Fruit fly (Drosophila melanogaster) whole organism, embryonic: ENCODE results near the gene CG32845.
A peak's percentile ranks its signal among the peaks of the same experiment; 100 is the strongest.

Source experiments
- Abd-B ChIP-seq: fragments of 200-800 bp; sonication (Bioruptor generic); optimal IDR thresholded peaks from 2 replicates; lab custom pipeline; 2018; ENCODE audit warnings: missing biosample characterization, mild to moderate bottlenecking, missing genetic modification characterization, moderate library complexity
- Awh ChIP-seq: fragments of 200-800 bp; sonication (Bioruptor generic); IDR thresholded peaks from 2 replicates; pipeline ENCODE4, ENCODE4 v1.3.6; 2022; ENCODE audit warnings: missing biosample characterization, missing genetic modification characterization
- CG15479 ChIP-seq: fragments of 200-800 bp; sonication (Bioruptor generic); optimal IDR thresholded peaks from 3 replicates; lab custom pipeline; 2019; ENCODE audit warnings: missing biosample characterization, mild to moderate bottlenecking, missing genetic modification characterization, moderate library complexity
- CG31388 ChIP-seq: fragments of 200-800 bp; sonication (Bioruptor generic); optimal IDR thresholded peaks from 2 replicates; lab custom pipeline; 2016; ENCODE audit warnings: missing biosample characterization, missing genetic modification characterization
- CG32532 ChIP-seq: fragments of 200-800 bp; sonication (Bioruptor generic); IDR thresholded peaks from 2 replicates; pipeline ENCODE4 v1.3.6; 2022; ENCODE audit warnings: missing biosample characterization, missing genetic modification characterization
- CG7963 ChIP-seq: fragments of 200-800 bp; sonication (Bioruptor generic); IDR thresholded peaks from 3 replicates; pipeline ENCODE4 v1.3.6; 2022; ENCODE audit warnings: missing biosample characterization, missing genetic modification characterization; ENCODE audit not compliant: partially characterized antibody
- Dref ChIP-seq: fragments of 200-800 bp; sonication (Bioruptor generic); IDR thresholded peaks from 2 replicates; pipeline ENCODE4 v1.3.6; 2022; ENCODE audit warnings: missing biosample characterization, missing genetic modification characterization
- crp ChIP-seq, 2 experiments: fragments of 200-800 bp; sonication (Bioruptor generic); optimal IDR thresholded peaks; 2 replicates in 1 of 2; 3 replicates in 1 of 2; lab custom pipeline; 2017; ENCODE audit warnings: missing biosample characterization in 2 of 2, missing genetic modification characterization in 2 of 2, mild to moderate bottlenecking in 1 of 2, moderate library complexity in 1 of 2
- gcm ChIP-seq: fragments of 200-800 bp; sonication (Bioruptor generic); optimal IDR thresholded peaks from 2 replicates; lab custom pipeline; 2019; ENCODE audit warnings: missing biosample characterization, mild to moderate bottlenecking, missing genetic modification characterization, moderate library complexity
- mam ChIP-seq: fragments of 200-800 bp; sonication (Bioruptor generic); optimal IDR thresholded peaks from 3 replicates; lab custom pipeline; 2016; ENCODE audit warnings: missing biosample characterization, missing genetic modification characterization
- scrt ChIP-seq: fragments of 200-800 bp; sonication (Bioruptor generic); optimal IDR thresholded peaks from 2 replicates; lab custom pipeline; 2018; ENCODE audit warnings: missing biosample characterization, mild to moderate bottlenecking, missing genetic modification characterization, moderate library complexity
- tx ChIP-seq: fragments of 200-800 bp; sonication (Bioruptor generic); optimal IDR thresholded peaks from 2 replicates; lab custom pipeline; 2016; ENCODE audit warnings: missing biosample characterization, missing genetic modification characterization

Gene CG32845

DNA sequence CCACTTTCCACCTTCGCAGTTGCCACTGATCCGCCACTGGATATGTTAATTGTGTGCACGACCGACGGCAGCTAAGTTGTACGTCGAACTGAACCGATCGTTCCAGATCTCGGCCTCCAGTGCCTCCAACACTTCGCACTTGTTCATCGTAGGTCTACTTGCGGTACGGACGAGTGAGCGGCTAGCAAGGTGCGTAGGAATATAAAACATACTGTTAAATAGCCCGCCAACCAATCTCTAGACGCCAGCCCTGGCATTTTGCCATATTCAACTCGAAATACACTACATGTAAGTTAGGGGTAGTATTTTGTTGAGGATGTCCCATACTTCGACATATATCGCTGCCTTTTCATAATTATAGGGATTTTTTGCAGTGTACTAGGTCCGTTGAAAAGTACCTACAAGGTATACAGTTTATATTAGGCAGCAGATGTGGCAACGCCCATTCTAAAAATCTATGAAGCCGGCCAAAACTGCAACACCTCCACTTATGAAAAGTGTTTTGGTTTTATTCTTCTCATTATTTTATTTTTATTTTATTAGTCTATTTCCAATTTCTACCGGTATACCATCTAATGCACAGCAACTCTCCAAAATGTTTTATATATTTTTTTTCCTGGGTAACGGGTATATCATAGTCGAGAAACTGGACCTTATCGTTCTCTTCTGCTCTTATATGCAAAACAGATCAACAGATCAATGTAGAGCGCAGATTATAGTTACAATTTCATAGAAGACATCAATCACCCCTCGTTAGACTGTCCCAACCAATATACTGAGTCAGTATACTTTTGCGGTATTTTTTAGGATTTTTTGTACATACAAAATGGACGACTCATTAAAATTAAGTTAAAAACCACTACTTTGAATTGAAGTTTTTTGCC is 49.9 kb downstream of the CG32845 start, which contains the start of the genes pyx and CG33229 (continued):
- TF ChIP-seq CG15479 (GFP tag; lab: Kevin White, UChicago), result no peak
- peak in 1 of 2 experiments; percentile 30 for TF ChIP-seq crp (GFP tag; optimal IDR thresholded peaks at IDR 0.05; lab: Kevin White, UChicago)
- TF ChIP-seq Awh (GFP tag; lab: Robert Waterston, UW), result peak; percentile 20; the same call in 1 of the 2 replicates
- TF ChIP-seq CG32532 (GFP tag; lab: Robert Waterston, UW), result peak; percentile 93
- TF ChIP-seq gcm (GFP tag; lab: Kevin White, UChicago), result peak; percentile 47
- peak; percentile 91 for TF ChIP-seq Abd-B (GFP tag; lab: Kevin White, UChicago)
- TF ChIP-seq tx, result peak; percentile 82
- peak; percentile 34 for TF ChIP-seq Dref (GFP tag; lab: Robert Waterston, UW)
- TF ChIP-seq CG31388 (GFP tag; lab: Kevin White, UChicago), result peak; percentile 63
- no peak for TF ChIP-seq CG7963 (GFP tag; lab: Robert Waterston, UW)
- peak; percentile 90 for TF ChIP-seq mam (GFP tag; lab: Kevin White, UChicago)
- peak; percentile 70 for TF ChIP-seq scrt (GFP tag; lab: Kevin White, UChicago)
